Worm (Caenorhabditis elegans) whole organism, late embryonic: ENCODE results near the gene T01B7.9.

ENCODE experiments used
- ama-1 ChIP-seq: fragments of 150-350 bp; optimal IDR thresholded peaks from 2 replicates; lab custom pipeline; 2014
- ceh-19 ChIP-seq: fragments of 200-800 bp; sonication (Bioruptor generic); optimal IDR thresholded peaks from 2 replicates; lab custom pipeline; 2018; ENCODE audit warnings: mild to moderate bottlenecking, missing genetic modification characterization, missing compliant biosample characterization
- ceh-2 ChIP-seq: sonication (generic microtip); optimal IDR thresholded peaks from 2 replicates; lab custom pipeline; 2016; ENCODE audit warnings: missing genotype, missing genetic modification characterization, missing compliant biosample characterization
- ceh-30 ChIP-seq: fragments of 150-350 bp; optimal IDR thresholded peaks from 2 replicates; lab custom pipeline; 2014; ENCODE audit warnings: missing biosample characterization, missing genetic modification characterization
- eyg-1 ChIP-seq: sonication (generic microtip); optimal IDR thresholded peaks from 2 replicates; lab custom pipeline; 2016; ENCODE audit warnings: missing genotype, missing genetic modification characterization, missing compliant biosample characterization
- lin-11 ChIP-seq: fragments of 200-800 bp; sonication (Bioruptor generic); optimal IDR thresholded peaks from 2 replicates; lab custom pipeline; 2018; ENCODE audit warnings: mild to moderate bottlenecking, missing genetic modification characterization, missing compliant biosample characterization
- nhr-11 ChIP-seq: fragments of 150-350 bp; optimal IDR thresholded peaks from 2 replicates; lab custom pipeline; 2014; ENCODE audit warnings: missing biosample characterization, missing genetic modification characterization
- pha-4 ChIP-seq: fragments of 150-350 bp; optimal IDR thresholded peaks from 2 replicates; lab custom pipeline; 2018; ENCODE audit warnings: missing biosample characterization, missing genetic modification reagents, missing genetic modification characterization
- pqm-1 ChIP-seq: sonication (generic microtip); optimal IDR thresholded peaks from 2 replicates; lab custom pipeline; 2016; ENCODE audit warnings: missing genetic modification characterization, missing compliant biosample characterization
- ref-2 ChIP-seq: sonication (generic microtip); optimal IDR thresholded peaks from 2 replicates; lab custom pipeline; 2016; ENCODE audit warnings: missing genetic modification characterization, missing compliant biosample characterization
- tbx-2 ChIP-seq: sonication (generic microtip); optimal IDR thresholded peaks from 2 replicates; lab custom pipeline; 2016; ENCODE audit warnings: missing genetic modification characterization, missing compliant biosample characterization
- tbx-7 ChIP-seq: sonication (generic microtip); optimal IDR thresholded peaks from 2 replicates; lab custom pipeline; 2016; ENCODE audit warnings: missing genotype, missing genetic modification characterization, missing compliant biosample characterization

ce11 chrII:8701059-8701458, 25.5 kb downstream of the T01B7.9 start:
- TF ChIP-seq pqm-1 (tag; lab: Kevin White, UChicago) (no peak), eyg-1 (no peak), lin-11 (no peak), ceh-2 (tag; lab: Kevin White, UChicago) (no peak), pha-4 (tag; lab: Kevin White, UChicago) (no peak), nhr-11 (tag; lab: Kevin White, UChicago) (no peak), tbx-2 (tag; lab: Kevin White, UChicago) (no peak), ref-2 (no peak), ceh-30 (no peak), ceh-19 (no peak), tbx-7 (tag; lab: Kevin White, UChicago) (no peak), ama-1 (lab: Kevin White, UChicago) (no peak)
